Fruit fly (Drosophila melanogaster): ENCODE measurements around the gene CG31937.

Gene CG31937

DNA sequence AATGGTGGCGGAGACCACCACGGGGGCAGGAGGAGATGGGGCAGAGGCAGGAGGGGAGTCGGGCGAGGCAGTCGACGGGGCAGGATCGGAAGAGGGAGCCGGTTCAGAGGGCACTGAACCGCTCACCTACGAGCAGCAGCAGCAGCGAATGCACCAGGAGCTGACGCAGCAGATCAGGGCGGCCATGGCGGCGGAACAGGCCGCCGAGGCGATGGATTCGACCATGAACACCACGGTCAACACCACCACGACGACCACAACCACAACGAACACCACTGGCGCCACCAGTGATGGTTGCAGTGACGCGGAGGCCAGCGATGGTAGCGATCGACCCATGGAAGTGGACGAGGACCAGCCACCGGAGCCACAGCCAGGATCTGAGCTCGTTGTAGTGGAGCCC lies 33.4 kb upstream of the CG31937 start:
- no peak for TF ChIP-seq CG18599 (GFP tag; optimal IDR thresholded peaks at IDR 0.05)
- no peak for TF ChIP-seq btn (GFP tag; optimal IDR thresholded peaks at IDR 0.05)
- TF ChIP-seq BtbVII (GFP tag; optimal IDR thresholded peaks at IDR 0.05), result no peak
- peak; percentile 74 for TF ChIP-seq Ets65A (GFP tag)
- no peak for TF ChIP-seq H15 (GFP tag; IDR thresholded peaks at IDR 0.05)
- no peak for TF ChIP-seq lola (GFP tag; optimal IDR thresholded peaks at IDR 0.05)
- TF ChIP-seq CoRest (tag; optimal IDR thresholded peaks at IDR 0.05), result no peak
- TF ChIP-seq chinmo (GFP tag; IDR thresholded peaks at IDR 0.05; ENCODE audit: partially characterized antibody), result peak; percentile 93

DNA sequence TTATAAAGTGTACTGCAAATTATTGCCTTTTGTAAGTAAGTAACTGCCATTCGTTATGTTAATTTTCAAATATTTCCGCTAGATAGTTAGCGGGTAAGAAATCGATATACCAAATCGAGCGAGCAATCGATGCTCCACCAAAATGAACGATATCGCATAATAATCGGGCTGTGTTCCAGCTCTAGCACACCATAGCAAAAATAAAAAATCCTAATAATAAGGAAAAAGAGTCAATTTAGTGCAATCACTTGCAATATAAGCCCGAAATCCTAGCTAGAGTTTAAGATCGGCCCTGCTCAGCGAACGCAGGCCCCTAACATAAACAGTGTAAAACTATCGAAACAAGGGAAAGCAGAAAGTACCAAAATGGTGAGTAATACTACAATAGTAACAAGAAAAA lies 24.9 kb upstream of the CG31937 start, which contains the start of gene cpb:
TSS of gene cpb (plus strand) at position 157 of the 400 bp plus-strand sequence.
- no peak for TF ChIP-seq CG18599 (GFP tag; optimal IDR thresholded peaks at IDR 0.05)
- no peak for TF ChIP-seq br (optimal IDR thresholded peaks at IDR 0.05)
- no peak for TF ChIP-seq B-H2 (GFP tag; optimal IDR thresholded peaks at IDR 0.05)
- peak; percentile 93 for TF ChIP-seq E2f2 (GFP tag; IDR thresholded peaks at IDR 0.05)
- peak; percentile 21 for TF ChIP-seq CG1603 (tag; optimal IDR thresholded peaks at IDR 0.05)
- TF ChIP-seq pzg (GFP tag; optimal IDR thresholded peaks at IDR 0.05), result peak; percentile 62
- no peak for TF ChIP-seq run (tag; optimal IDR thresholded peaks at IDR 0.05)
- peak in 1 of 2 experiments; percentile 15 for TF ChIP-seq Pdp1 (GFP tag; optimal IDR thresholded peaks at IDR 0.05)
- peak; percentile 89 for TF ChIP-seq hb (GFP tag; IDR thresholded peaks at IDR 0.05; ENCODE audit: partially characterized antibody)
- TF ChIP-seq MESR4 (GFP tag; optimal IDR thresholded peaks at IDR 0.05), result peak; percentile 70
- TF ChIP-seq Dp (GFP tag; optimal IDR thresholded peaks at IDR 0.05), result peak; percentile 86
- TF ChIP-seq gfzf (GFP tag; optimal IDR thresholded peaks at IDR 0.05), result peak; percentile 30
- peak; percentile 92 for TF ChIP-seq CG13287 (GFP tag; IDR thresholded peaks at IDR 0.05; ENCODE audit: partially characterized antibody)
- peak; percentile 39 for TF ChIP-seq Sin3A (optimal IDR thresholded peaks at IDR 0.05)
- peak; percentile 83 for TF ChIP-seq Doc3 (GFP tag; IDR thresholded peaks at IDR 0.05; ENCODE audit: partially characterized antibody)
- TF ChIP-seq CG7963 (GFP tag; IDR thresholded peaks at IDR 0.05; ENCODE audit: partially characterized antibody), result peak; percentile 89
- peak; percentile 26 for TF ChIP-seq trem (tag; optimal IDR thresholded peaks at IDR 0.05)
- TF ChIP-seq CG6791 (GFP tag; IDR thresholded peaks at IDR 0.05; ENCODE audit: partially characterized antibody), result peak; percentile 94
- TF ChIP-seq MBD-R2 (GFP tag; IDR thresholded peaks at IDR 0.05), result peak; percentile 39; the same call in 1 of the 2 replicates
- peak; percentile 93; the same call in 1 of the 2 replicates for TF ChIP-seq amos (GFP tag; IDR thresholded peaks at IDR 0.05; ENCODE audit: partially characterized antibody)
- no peak for TF ChIP-seq lov (optimal IDR thresholded peaks at IDR 0.05)
- no peak for TF ChIP-seq lov (GFP tag; IDR thresholded peaks at IDR 0.05)
- no peak for TF ChIP-seq Dbx (GFP tag; IDR thresholded peaks at IDR 0.05)
- no peak for TF ChIP-seq CG9215 (GFP tag; IDR thresholded peaks at IDR 0.05)
- TF ChIP-seq CG14710 (tag; optimal IDR thresholded peaks at IDR 0.05), result peak; percentile 22
- TF ChIP-seq CG4617 (GFP tag; optimal IDR thresholded peaks at IDR 0.05; ENCODE audit: borderline replicate concordance), result peak; percentile 75
- peak; percentile 83; the same call in 1 of the 3 replicates for TF ChIP-seq mld (GFP tag; IDR thresholded peaks at IDR 0.05; ENCODE audit: partially characterized antibody)
- no peak for TF ChIP-seq CG1832 (GFP tag; optimal IDR thresholded peaks at IDR 0.05)
- peak; percentile 91 for TF ChIP-seq tna (GFP tag; IDR thresholded peaks at IDR 0.05; ENCODE audit: partially characterized antibody)
- peak; percentile 6 for TF ChIP-seq Ets97D (GFP tag; optimal IDR thresholded peaks at IDR 0.05)
- TF ChIP-seq Dll (GFP tag; IDR thresholded peaks at IDR 0.05; ENCODE audit: partially characterized antibody), result peak; percentile 88
- TF ChIP-seq phol (tag; optimal IDR thresholded peaks at IDR 0.05), result peak; percentile 5
- TF ChIP-seq zen2 (GFP tag; IDR thresholded peaks at IDR 0.05; ENCODE audit: partially characterized antibody), result peak; percentile 88; the same call in 2 of the 3 replicates
- TF ChIP-seq Dref (GFP tag; IDR thresholded peaks at IDR 0.05), result peak; percentile 95
- no peak for TF ChIP-seq CG7556 (GFP tag; optimal IDR thresholded peaks at IDR 0.05)
- no peak for TF ChIP-seq TFAM (GFP tag; optimal IDR thresholded peaks at IDR 0.05)
- TF ChIP-seq CG16813 (GFP tag; IDR thresholded peaks at IDR 0.05; ENCODE audit: partially characterized antibody), result peak; percentile 84
- TF ChIP-seq Sry-δ (GFP tag; optimal IDR thresholded peaks at IDR 0.05), result peak; percentile 92
- peak; percentile 86 for TF ChIP-seq hbn (GFP tag; IDR thresholded peaks at IDR 0.05; ENCODE audit: partially characterized antibody)
- TF ChIP-seq CG2712 (tag; optimal IDR thresholded peaks at IDR 0.05), result peak; percentile 34
- TF ChIP-seq knrl (GFP tag; IDR thresholded peaks at IDR 0.05; ENCODE audit: partially characterized antibody), result peak; percentile 85

All from whole organism, embryonic.